Worm (Caenorhabditis elegans) whole organism, mixed stage, embryonic: ENCODE data around the gene C05D12.7.
A peak's percentile ranks its signal among the peaks of the same experiment; 100 is the strongest.

ENCODE experiments used
- M03D4.4 ChIP-seq: sonication (generic microtip); optimal IDR thresholded peaks from 2 replicates; lab custom pipeline; 2017; ENCODE audit warnings: mild to moderate bottlenecking, missing genetic modification characterization, missing compliant biosample characterization
- bed-3 ChIP-seq: fragments of 200-800 bp; sonication (Bioruptor generic); optimal IDR thresholded peaks from 3 replicates; lab custom pipeline; 2018; ENCODE audit warnings: mild to moderate bottlenecking, missing genetic modification characterization, moderate library complexity, missing compliant biosample characterization
- blmp-1 ChIP-seq: fragments of 150-350 bp; optimal IDR thresholded peaks from 2 replicates; lab custom pipeline; 2014; ENCODE audit warnings: missing biosample characterization, missing genetic modification characterization
- ceh-39 ChIP-seq: fragments of 150-350 bp; optimal IDR thresholded peaks from 2 replicates; lab custom pipeline; 2014; ENCODE audit warnings: missing biosample characterization, missing genetic modification characterization
- ceh-43 ChIP-seq: fragments of 200-800 bp; sonication (Bioruptor generic); optimal IDR thresholded peaks from 2 replicates; lab custom pipeline; 2018; ENCODE audit warnings: mild to moderate bottlenecking, missing genetic modification characterization, moderate library complexity, missing compliant biosample characterization
- ceh-83 ChIP-seq: fragments of 200-800 bp; sonication (Bioruptor generic); optimal IDR thresholded peaks from 2 replicates; lab custom pipeline; 2018; ENCODE audit warnings: mild to moderate bottlenecking, missing genetic modification characterization, missing compliant biosample characterization
- ces-1 ChIP-seq: fragments of 150-350 bp; optimal IDR thresholded peaks from 2 replicates; lab custom pipeline; 2014; ENCODE audit warnings: missing biosample characterization, missing genetic modification reagents, missing genetic modification characterization
- drap-1 ChIP-seq: fragments of 200-800 bp; sonication (Bioruptor generic); optimal IDR thresholded peaks from 3 replicates; lab custom pipeline; 2018; ENCODE audit warnings: mild to moderate bottlenecking, missing genetic modification characterization, missing compliant biosample characterization
- elt-1 ChIP-seq: sonication (generic microtip); optimal IDR thresholded peaks from 2 replicates; lab custom pipeline; 2017; ENCODE audit warnings: missing genetic modification characterization, mild to moderate bottlenecking, missing compliant biosample characterization, antibody characterized with exemption, moderate library complexity, borderline replicate concordance; ENCODE audit not compliant: insufficient read depth
- elt-3 ChIP-seq: fragments of 150-350 bp; optimal IDR thresholded peaks from 2 replicates; lab custom pipeline; 2014; ENCODE audit warnings: missing biosample characterization, missing genetic modification characterization
- ham-2 ChIP-seq: fragments of 200-800 bp; sonication (Bioruptor generic); optimal IDR thresholded peaks from 2 replicates; lab custom pipeline; 2018; ENCODE audit warnings: mild to moderate bottlenecking, missing genetic modification characterization, missing compliant biosample characterization
- hlh-1 ChIP-seq: fragments of 150-350 bp; optimal IDR thresholded peaks from 2 replicates; lab custom pipeline; 2014; ENCODE audit warnings: missing biosample characterization, missing genetic modification reagents, missing genetic modification characterization
- lin-13 ChIP-seq: fragments of 150-350 bp; optimal IDR thresholded peaks from 2 replicates; lab custom pipeline; 2014; ENCODE audit warnings: missing biosample characterization, missing genetic modification characterization
- lin-32 ChIP-seq: fragments of 200-800 bp; sonication (Bioruptor generic); optimal IDR thresholded peaks from 2 replicates; lab custom pipeline; 2018; ENCODE audit warnings: mild to moderate bottlenecking, missing genetic modification characterization, missing compliant biosample characterization
- lsy-2 ChIP-seq: fragments of 150-350 bp; optimal IDR thresholded peaks from 2 replicates; lab custom pipeline; 2014; ENCODE audit warnings: missing biosample characterization, missing genetic modification characterization
- mab-5 ChIP-seq: fragments of 150-350 bp; optimal IDR thresholded peaks from 2 replicates; lab custom pipeline; 2014; ENCODE audit warnings: missing biosample characterization, missing genetic modification characterization
- mep-1 ChIP-seq: fragments of 150-350 bp; optimal IDR thresholded peaks from 2 replicates; lab custom pipeline; 2017; ENCODE audit warnings: missing biosample characterization, missing genetic modification reagents, missing genetic modification characterization, inconsistent platforms
- mls-2 ChIP-seq: sonication (generic microtip); optimal IDR thresholded peaks from 2 replicates; lab custom pipeline; 2016; ENCODE audit warnings: mild to moderate bottlenecking, missing genetic modification characterization, moderate library complexity, missing compliant biosample characterization
- nhr-2 ChIP-seq: fragments of 150-350 bp; optimal IDR thresholded peaks from 2 replicates; lab custom pipeline; 2014; ENCODE audit warnings: missing biosample characterization, missing genetic modification characterization
- nhr-237 ChIP-seq: fragments of 150-350 bp; optimal IDR thresholded peaks from 2 replicates; lab custom pipeline; 2014; ENCODE audit warnings: missing biosample characterization, missing genetic modification characterization
- nhr-76 ChIP-seq: sonication (generic microtip); optimal IDR thresholded peaks from 2 replicates; lab custom pipeline; 2017; ENCODE audit warnings: missing biosample characterization, missing genetic modification characterization
- pha-4 ChIP-seq: fragments of 150-350 bp; optimal IDR thresholded peaks from 2 replicates; lab custom pipeline; 2018; ENCODE audit warnings: missing biosample characterization, missing genetic modification reagents, missing genetic modification characterization
- sem-2 ChIP-seq: fragments of 200-800 bp; sonication (Bioruptor generic); optimal IDR thresholded peaks from 2 replicates; lab custom pipeline; 2018; ENCODE audit warnings: mild to moderate bottlenecking, missing genetic modification characterization, missing compliant biosample characterization
- snpc-4 ChIP-seq: fragments of 150-350 bp; optimal IDR thresholded peaks from 2 replicates; lab custom pipeline; 2014; ENCODE audit warnings: missing biosample characterization, missing genetic modification characterization
- sptf-1 ChIP-seq: sonication (generic microtip); optimal IDR thresholded peaks from 2 replicates; lab custom pipeline; 2017; ENCODE audit warnings: mild to moderate bottlenecking, missing genetic modification characterization, moderate library complexity, missing compliant biosample characterization
- tbx-8 ChIP-seq: fragments of 200-800 bp; sonication (Bioruptor generic); optimal IDR thresholded peaks from 2 replicates; lab custom pipeline; 2018; ENCODE audit warnings: mild to moderate bottlenecking, missing genetic modification characterization, moderate library complexity, missing compliant biosample characterization
- unc-120 ChIP-seq: sonication (generic microtip); optimal IDR thresholded peaks from 2 replicates; lab custom pipeline; 2017; ENCODE audit warnings: missing genetic modification characterization, missing compliant biosample characterization; ENCODE audit not compliant: poor library complexity, severe bottlenecking
- unc-39 ChIP-seq: fragments of 150-350 bp; optimal IDR thresholded peaks from 2 replicates; lab custom pipeline; 2014; ENCODE audit warnings: missing biosample characterization, missing genetic modification characterization
- unc-62 ChIP-seq: fragments of 150-350 bp; optimal IDR thresholded peaks from 2 replicates; lab custom pipeline; 2014; ENCODE audit warnings: missing biosample characterization, missing genetic modification reagents, missing genetic modification characterization
- zip-8 ChIP-seq: fragments of 150-350 bp; optimal IDR thresholded peaks from 2 replicates; lab custom pipeline; 2014; ENCODE audit warnings: missing biosample characterization, missing genetic modification characterization
- ztf-11 ChIP-seq: fragments of 150-350 bp; optimal IDR thresholded peaks from 2 replicates; lab custom pipeline; 2014; ENCODE audit warnings: missing biosample characterization, missing genetic modification characterization

Gene C05D12.7

DNA sequence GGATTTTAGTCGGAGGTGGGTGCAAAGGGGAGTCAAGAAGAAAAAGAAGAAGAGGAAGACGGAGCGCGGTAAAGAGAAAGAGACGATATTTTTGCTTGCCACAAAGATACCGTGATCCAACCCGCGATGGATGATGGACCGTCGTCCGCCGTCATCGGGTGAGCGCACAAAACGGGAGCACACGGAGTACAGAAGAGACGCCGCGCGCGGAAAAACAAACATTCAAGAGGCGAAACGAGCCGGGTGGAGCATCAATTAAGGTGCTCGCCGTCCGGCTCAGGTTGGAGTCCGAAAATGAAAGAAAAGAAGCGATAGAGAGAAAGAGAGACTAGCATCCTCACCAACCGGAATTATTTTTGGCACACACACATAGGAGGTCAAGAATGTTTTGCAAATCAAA, 16.1 kb upstream of the C05D12.7 start:
- no peak for TF ChIP-seq nhr-76
- no peak for TF ChIP-seq lin-13 (tag; lab: Kevin White, UChicago)
- TF ChIP-seq unc-120 (tag; lab: Kevin White, UChicago), result no peak
- TF ChIP-seq lsy-2 (tag; lab: Kevin White, UChicago), result no peak
- TF ChIP-seq M03D4.4 (tag; lab: Kevin White, UChicago), result no peak
- no peak for TF ChIP-seq ceh-43 (GFP tag; lab: Kevin White, UChicago)
- no peak for TF ChIP-seq unc-62 (GFP tag; lab: Kevin White, UChicago)
- TF ChIP-seq snpc-4 (tag; lab: Kevin White, UChicago), result no peak
- no peak for TF ChIP-seq unc-39
- TF ChIP-seq zip-8, result no peak
- no peak for TF ChIP-seq tbx-8
- peak; percentile 3 for TF ChIP-seq mls-2 (tag; lab: Kevin White, UChicago)
- no peak for TF ChIP-seq mab-5 (tag; lab: Kevin White, UChicago)
- TF ChIP-seq elt-1 (tag; lab: Kevin White, UChicago), result no peak
- no peak for TF ChIP-seq hlh-1
- no peak for TF ChIP-seq blmp-1 (tag; lab: Kevin White, UChicago)
- TF ChIP-seq ham-2, result no peak
- peak; percentile 72 for TF ChIP-seq pha-4 (tag; lab: Kevin White, UChicago)
- no peak for TF ChIP-seq nhr-237
- TF ChIP-seq bed-3 (GFP tag; lab: Kevin White, UChicago), result no peak
- peak; percentile 34 for TF ChIP-seq sptf-1 (tag; lab: Kevin White, UChicago)

DNA sequence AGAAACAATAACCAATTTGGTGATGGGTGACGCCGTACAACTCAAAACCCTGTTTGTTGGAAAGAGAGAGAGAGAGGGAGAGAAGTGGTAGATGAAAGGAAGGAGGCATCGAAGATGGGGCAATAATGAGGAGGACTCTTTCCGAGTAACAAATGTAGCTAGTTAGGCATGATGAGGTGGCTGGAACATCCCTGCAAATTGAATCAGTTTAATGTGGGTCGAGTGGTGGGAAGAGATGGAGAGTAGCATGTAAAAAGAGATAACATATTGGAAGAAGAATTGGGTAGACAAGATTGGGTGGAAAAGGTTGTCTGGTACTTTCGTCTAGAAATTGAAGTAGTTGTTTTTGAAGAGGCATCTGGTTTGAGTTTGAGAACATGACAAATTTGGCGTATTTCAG, 13.7 kb upstream of the C05D12.7 start:
- TF ChIP-seq ceh-39 (tag; lab: Kevin White, UChicago) (no peak), blmp-1 (tag; lab: Kevin White, UChicago) (no peak), drap-1 (GFP tag; lab: Kevin White, UChicago) (no peak), ces-1 (peak; percentile 93), mls-2 (tag; lab: Kevin White, UChicago) (no peak)

- TF ChIP-seq ham-2, result no peak
- TF ChIP-seq elt-1 (tag; lab: Kevin White, UChicago), result no peak
- no peak for TF ChIP-seq lin-32
- TF ChIP-seq pha-4 (tag; lab: Kevin White, UChicago), result peak; percentile 2
- TF ChIP-seq mls-2 (tag; lab: Kevin White, UChicago), result peak; percentile 19
- no peak for TF ChIP-seq ceh-83 (GFP tag; lab: Kevin White, UChicago)
- peak; percentile 29 for TF ChIP-seq sptf-1 (tag; lab: Kevin White, UChicago)
Measured at ce11 chrII:11398787-11399186, 11.1 kb upstream of the C05D12.7 start.

ce11 chrII:11400386-11400785, 9.5 kb upstream of the C05D12.7 start:
- no peak for TF ChIP-seq lin-32
- peak; percentile 41 for TF ChIP-seq nhr-2

DNA sequence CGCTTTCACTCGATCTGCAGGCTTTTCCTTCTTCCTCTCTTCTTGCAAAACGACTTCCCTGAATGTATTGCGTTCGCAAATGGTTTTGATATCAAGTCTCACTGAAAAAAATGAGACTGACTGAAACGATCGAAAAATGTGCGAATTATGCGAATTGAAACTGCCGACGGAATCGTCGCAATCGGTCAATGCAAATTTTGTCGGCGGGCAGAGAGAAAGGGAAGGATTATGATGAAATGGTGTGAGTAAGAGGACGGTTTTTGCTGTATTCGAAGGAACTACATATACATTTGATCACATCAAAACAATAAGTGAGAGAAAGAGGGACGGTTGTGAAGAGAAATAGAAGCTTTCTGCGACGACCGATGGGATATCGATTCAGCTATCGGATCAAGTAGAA, 5.8 kb downstream of the C05D12.7 start, which contains the start of gene C05D12.1:
C05D12.1 (minus strand) TSS at position 101 of the 400 bp plus-strand sequence.
- TF ChIP-seq unc-62 (GFP tag; lab: Kevin White, UChicago), result no peak
- no peak for TF ChIP-seq ham-2
- TF ChIP-seq unc-39, result no peak
- TF ChIP-seq sem-2 (GFP tag; lab: Kevin White, UChicago), result no peak
- TF ChIP-seq elt-3, result no peak
- TF ChIP-seq bed-3 (GFP tag; lab: Kevin White, UChicago), result no peak
- no peak for TF ChIP-seq ztf-11 (tag; lab: Kevin White, UChicago)
- TF ChIP-seq mep-1 (tag; lab: Kevin White, UChicago), result no peak
- TF ChIP-seq nhr-76, result no peak
- TF ChIP-seq tbx-8, result no peak
- no peak for TF ChIP-seq ceh-83 (GFP tag; lab: Kevin White, UChicago)
- TF ChIP-seq mab-5 (tag; lab: Kevin White, UChicago), result no peak
- TF ChIP-seq zip-8, result no peak

ce11 chrII:11417999-11418398, 8.1 kb downstream of the C05D12.7 start, which contains the start of gene C05D12.2:
Gene C05D12.2 (plus strand): TSS chrII:11418299.
- no peak for TF ChIP-seq elt-3
